Worm (Caenorhabditis elegans): ENCODE data around the gene R10E4.6.

Gene R10E4.6

ce11 chrIII:4293108-4293507, at the start of gene R10E4.6:
Gene R10E4.6 (plus strand): TSS chrIII:4293408.
- TF ChIP-seq ztf-29 (GFP tag; IDR thresholded peaks at IDR 0.05) (no peak), med-1 (GFP tag; optimal IDR thresholded peaks at IDR 0.05; ENCODE audit: insufficient read depth) (no peak), flt-1 (GFP tag; IDR thresholded peaks at IDR 0.05) (no peak), tab-1 (GFP tag; IDR thresholded peaks at IDR 0.05) (no peak), klf-2 (GFP tag; conservative IDR thresholded peaks at IDR 0.05) (no peak), ref-1 (GFP tag; conservative IDR thresholded peaks at IDR 0.05) (no peak), T22C8.4 (GFP tag; IDR thresholded peaks at IDR 0.05) (no peak), cog-1 (tag; optimal IDR thresholded peaks at IDR 0.05) (no peak), ztf-23 (GFP tag; IDR thresholded peaks at IDR 0.05) (no peak)

ce11 chrIII:4243461-4243860, 49.7 kb upstream of the R10E4.6 start, which contains the start of gene mrpl-21:
Gene mrpl-21 (minus strand): TSS chrIII:4243561.
- TF ChIP-seq ztf-23 (GFP tag; IDR thresholded peaks at IDR 0.05) (no peak), klf-2 (GFP tag; conservative IDR thresholded peaks at IDR 0.05) (no peak), ztf-29 (GFP tag; IDR thresholded peaks at IDR 0.05) (no peak), tab-1 (GFP tag; IDR thresholded peaks at IDR 0.05) (no peak), med-1 (GFP tag; optimal IDR thresholded peaks at IDR 0.05; ENCODE audit: insufficient read depth) (no peak), T22C8.4 (GFP tag; IDR thresholded peaks at IDR 0.05) (no peak), cog-1 (tag; optimal IDR thresholded peaks at IDR 0.05) (no peak), flt-1 (GFP tag; IDR thresholded peaks at IDR 0.05) (no peak), ref-1 (GFP tag; conservative IDR thresholded peaks at IDR 0.05) (no peak)

DNA sequence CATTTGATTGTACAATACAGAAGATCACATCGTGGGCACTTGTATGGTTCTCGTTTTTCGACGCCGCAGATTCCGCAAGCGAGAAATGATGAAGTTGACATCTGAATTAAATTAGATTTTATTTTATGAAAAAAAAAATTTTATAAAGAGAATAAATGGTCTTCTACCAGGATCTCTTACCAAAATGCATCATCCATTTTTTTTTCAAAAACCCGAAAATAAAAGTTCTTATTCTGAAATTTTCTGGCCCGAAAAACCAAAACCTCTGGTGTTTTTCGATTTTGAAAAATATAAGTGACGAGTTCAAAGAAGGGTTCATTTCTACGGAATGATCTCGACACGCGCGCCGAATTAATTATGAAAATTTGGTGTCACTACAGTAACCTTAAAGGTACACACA, 48.9 kb upstream of the R10E4.6 start, which contains the start of gene zhit-2:
zhit-2 (minus strand) TSS at position 101 of the 400 bp plus-strand sequence.
- TF ChIP-seq flt-1 (GFP tag; IDR thresholded peaks at IDR 0.05) (no peak), ztf-29 (GFP tag; IDR thresholded peaks at IDR 0.05) (no peak)

- TF ChIP-seq flt-1 (GFP tag; IDR thresholded peaks at IDR 0.05): no peak
- no peak for TF ChIP-seq klf-2 (GFP tag; conservative IDR thresholded peaks at IDR 0.05)
- TF ChIP-seq T22C8.4 (GFP tag; IDR thresholded peaks at IDR 0.05): no peak
- TF ChIP-seq med-1 (GFP tag; optimal IDR thresholded peaks at IDR 0.05; ENCODE audit: insufficient read depth): no peak
- no peak for TF ChIP-seq ref-1 (GFP tag; conservative IDR thresholded peaks at IDR 0.05)
- no peak for TF ChIP-seq ztf-29 (GFP tag; IDR thresholded peaks at IDR 0.05)
- TF ChIP-seq cog-1 (tag; optimal IDR thresholded peaks at IDR 0.05): no peak
- TF ChIP-seq ztf-23 (GFP tag; IDR thresholded peaks at IDR 0.05): no peak
- no peak for TF ChIP-seq tab-1 (GFP tag; IDR thresholded peaks at IDR 0.05)
These were observed 45.6 kb upstream of the R10E4.6 start, which contains the start of gene Y44F5A.1 for ce11 chrIII:4247571-4247970. Gene Y44F5A.1 (minus strand): TSS chrIII:4247671.

DNA sequence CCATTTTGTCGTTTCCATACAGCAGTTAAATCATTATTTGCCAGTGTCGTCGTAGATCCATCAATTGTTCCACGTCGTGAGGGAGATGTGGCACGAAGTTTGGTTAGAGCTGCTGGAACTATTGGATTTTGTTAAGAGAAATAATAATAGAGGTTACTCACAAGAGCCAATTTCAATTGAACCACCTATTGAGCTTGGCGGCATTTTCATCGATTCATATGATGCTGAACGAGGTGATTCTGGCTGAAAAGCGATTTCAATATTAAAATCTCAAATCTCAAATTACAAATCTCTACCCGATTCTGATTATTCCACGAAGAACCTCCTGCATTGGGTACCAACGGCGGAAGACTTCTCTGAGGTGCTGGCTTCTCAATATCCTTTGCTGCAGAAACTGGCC, 35.3 kb upstream of the R10E4.6 start:
- TF ChIP-seq T22C8.4 (GFP tag; IDR thresholded peaks at IDR 0.05): no peak
- TF ChIP-seq flt-1 (GFP tag; IDR thresholded peaks at IDR 0.05): no peak

- TF ChIP-seq ztf-29 (GFP tag; IDR thresholded peaks at IDR 0.05) (no peak), T22C8.4 (GFP tag; IDR thresholded peaks at IDR 0.05) (no peak)
These were observed 30.2 kb upstream of the R10E4.6 start, which contains the start of gene T08A11.1 for ce11 chrIII:4263048-4263447. Gene T08A11.1 (minus strand): TSS chrIII:4263148.

DNA sequence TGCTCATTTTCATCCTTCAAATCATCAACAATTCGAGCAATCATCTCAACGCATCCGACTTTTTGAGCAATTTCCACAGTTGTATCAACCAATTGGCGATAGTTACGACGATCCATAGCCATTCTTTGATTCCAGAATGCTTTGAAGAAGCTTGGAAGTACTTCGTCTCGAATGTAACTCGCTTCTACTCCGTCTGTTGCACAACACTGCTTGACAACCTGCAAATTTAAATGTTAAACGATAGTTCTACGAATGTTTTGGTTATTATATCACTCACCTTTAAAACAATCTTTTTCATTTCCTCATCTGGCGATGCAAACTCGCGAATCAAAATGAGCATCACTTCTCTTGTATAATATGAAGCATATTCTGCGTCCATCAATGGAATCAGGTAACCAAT, 27.3 kb upstream of the R10E4.6 start:
- TF ChIP-seq ztf-29 (GFP tag; IDR thresholded peaks at IDR 0.05): no peak

ce11 chrIII:4269220-4269935, 23.8 kb upstream of the R10E4.6 start, which contains the start of the genes sftb-1 and R10E4.1:
Gene sftb-1 (minus strand): TSS chrIII:4269270.
Gene R10E4.1 (plus strand): TSS chrIII:4269743.
- TF ChIP-seq klf-2 (GFP tag; conservative IDR thresholded peaks at IDR 0.05) (no peak), tab-1 (GFP tag; IDR thresholded peaks at IDR 0.05) (no peak), ztf-23 (GFP tag; IDR thresholded peaks at IDR 0.05) (peak; percentile 17; the same call in 1 of the 2 replicates)

- TF ChIP-seq ref-1 (GFP tag; conservative IDR thresholded peaks at IDR 0.05): no peak
These were observed 22.1 kb upstream of the R10E4.6 start for ce11 chrIII:4271059-4271458.

- TF ChIP-seq ref-1 (GFP tag; conservative IDR thresholded peaks at IDR 0.05): no peak
- no peak for TF ChIP-seq tab-1 (GFP tag; IDR thresholded peaks at IDR 0.05)
- TF ChIP-seq med-1 (GFP tag; optimal IDR thresholded peaks at IDR 0.05; ENCODE audit: insufficient read depth): no peak
- TF ChIP-seq T22C8.4 (GFP tag; IDR thresholded peaks at IDR 0.05): no peak
- no peak for TF ChIP-seq cog-1 (tag; optimal IDR thresholded peaks at IDR 0.05)
These were observed 20.3 kb upstream of the R10E4.6 start for ce11 chrIII:4272864-4273263.

ce11 chrIII:4274524-4274923, 18.7 kb upstream of the R10E4.6 start:
- TF ChIP-seq T22C8.4 (GFP tag; IDR thresholded peaks at IDR 0.05): no peak
- no peak for TF ChIP-seq ztf-29 (GFP tag; IDR thresholded peaks at IDR 0.05)
- TF ChIP-seq med-1 (GFP tag; optimal IDR thresholded peaks at IDR 0.05; ENCODE audit: insufficient read depth): no peak
- no peak for TF ChIP-seq flt-1 (GFP tag; IDR thresholded peaks at IDR 0.05)
- no peak for TF ChIP-seq cog-1 (tag; optimal IDR thresholded peaks at IDR 0.05)
- TF ChIP-seq klf-2 (GFP tag; conservative IDR thresholded peaks at IDR 0.05): no peak
- no peak for TF ChIP-seq tab-1 (GFP tag; IDR thresholded peaks at IDR 0.05)
- no peak for TF ChIP-seq ztf-23 (GFP tag; IDR thresholded peaks at IDR 0.05)
- TF ChIP-seq ref-1 (GFP tag; conservative IDR thresholded peaks at IDR 0.05): no peak
